Worm (Caenorhabditis elegans): ENCODE data around the gene C47E12.13.

The C47E12.13 gene

DNA sequence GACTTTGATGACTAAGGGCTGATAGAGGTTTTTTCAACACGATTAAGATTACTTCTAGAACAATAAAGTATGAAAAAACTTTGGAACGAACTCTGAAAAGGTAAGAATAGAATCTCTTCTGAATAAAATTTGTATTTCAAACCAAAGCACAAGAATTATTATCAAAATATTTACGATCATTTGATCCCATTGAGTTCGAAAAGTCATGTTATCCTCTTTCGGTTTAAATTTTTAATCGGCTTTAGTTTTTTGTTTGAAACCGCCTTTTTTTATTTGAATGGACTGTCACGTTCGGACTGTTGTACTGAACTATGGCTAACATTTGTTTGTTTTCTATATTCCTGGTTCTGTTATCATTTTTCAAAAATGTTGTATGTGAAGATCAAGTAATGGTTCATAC, 32.3 kb downstream of the C47E12.13 start, which contains the start of gene C47E12.9:
Gene C47E12.9, plus strand, starts transcription at position 301 of the 400 bp plus-strand sequence.
- TF ChIP-seq egl-5 (tag; optimal IDR thresholded peaks at IDR 0.05) (no peak), ztf-4 (tag; optimal IDR thresholded peaks at IDR 0.05) (no peak), fkh-10 (GFP tag; optimal IDR thresholded peaks at IDR 0.05) (no peak)

DNA sequence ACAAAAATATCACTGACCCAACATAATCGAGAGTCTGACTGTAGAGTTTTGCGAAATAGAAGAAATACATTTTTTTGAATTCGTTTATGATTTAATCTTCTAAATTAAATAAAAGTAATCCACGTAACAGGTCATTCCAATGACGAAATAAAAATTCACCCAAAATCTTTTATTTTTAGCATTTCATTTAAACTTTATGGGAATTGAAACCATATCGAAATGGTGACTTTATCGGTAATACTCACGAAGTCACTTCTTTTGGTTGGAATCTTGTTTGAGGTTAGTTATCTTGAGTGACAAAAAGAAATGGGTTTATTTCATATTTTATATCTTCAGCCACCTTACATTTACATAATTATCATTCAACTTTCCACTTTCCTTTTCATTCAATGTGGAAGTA, 34.1 kb downstream of the C47E12.13 start, which contains the start of the genes C47E12.12 and C47E12.10:
Gene C47E12.12, minus strand, starts transcription at position 101 of the 400 bp plus-strand sequence.
Gene C47E12.10, plus strand, starts transcription at position 172 of the 400 bp plus-strand sequence.
- no peak for TF ChIP-seq ZK546.5 (tag; optimal IDR thresholded peaks at IDR 0.05)
- TF ChIP-seq nhr-77 (tag; optimal IDR thresholded peaks at IDR 0.05): no peak
- no peak for TF ChIP-seq eor-1 (tag; optimal IDR thresholded peaks at IDR 0.05)
- no peak for TF ChIP-seq nhr-67 (tag; optimal IDR thresholded peaks at IDR 0.05)
- TF ChIP-seq ceh-82 (tag; optimal IDR thresholded peaks at IDR 0.05): no peak
- TF ChIP-seq nhr-12 (tag; optimal IDR thresholded peaks at IDR 0.05): no peak
- no peak for TF ChIP-seq pha-4 (tag; optimal IDR thresholded peaks at IDR 0.05)
- TF ChIP-seq unc-62 (GFP tag; optimal IDR thresholded peaks at IDR 0.05): no peak
- no peak for TF ChIP-seq ceh-9 (tag; optimal IDR thresholded peaks at IDR 0.05)
- no peak for TF ChIP-seq nhr-28 (tag; optimal IDR thresholded peaks at IDR 0.05)
- no peak for TF ChIP-seq sea-2 (GFP tag; optimal IDR thresholded peaks at IDR 0.05)
- no peak for TF ChIP-seq fkh-10 (GFP tag; optimal IDR thresholded peaks at IDR 0.05)
- TF ChIP-seq jun-1 (tag; optimal IDR thresholded peaks at IDR 0.05): no peak

DNA sequence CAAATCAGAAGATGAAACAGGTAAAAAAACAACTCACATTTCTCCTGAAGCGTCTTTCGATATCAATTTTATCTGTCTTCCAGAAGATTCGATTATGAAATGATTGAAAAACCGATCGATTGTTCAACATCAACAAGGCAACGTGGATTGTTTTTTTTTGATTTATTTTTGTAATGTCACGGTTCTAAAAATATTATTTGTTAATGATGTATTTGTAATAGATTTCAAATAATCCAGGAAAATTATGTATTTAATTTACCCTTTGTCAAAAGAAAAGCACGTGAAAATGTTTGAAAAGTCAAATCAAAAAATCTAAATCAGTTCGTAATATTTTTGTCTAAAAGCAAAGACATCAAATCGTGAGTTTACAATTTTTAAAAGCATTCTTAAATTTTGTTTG, 37.6 kb downstream of the C47E12.13 start, which contains the start of the genes kin-5 and C47E12.11:
Gene kin-5, minus strand, starts transcription at position 101 of the 400 bp plus-strand sequence.
Gene C47E12.11, plus strand, starts transcription at position 320 of the 400 bp plus-strand sequence.
- TF ChIP-seq mml-1 (tag; optimal IDR thresholded peaks at IDR 0.05) (no peak), nhr-23 (tag; optimal IDR thresholded peaks at IDR 0.05) (no peak), hmg-11 (tag; optimal IDR thresholded peaks at IDR 0.05) (no peak), ztf-4 (tag; optimal IDR thresholded peaks at IDR 0.05) (no peak), jun-1 (tag; optimal IDR thresholded peaks at IDR 0.05) (no peak), fos-1 (tag; optimal IDR thresholded peaks at IDR 0.05) (no peak), unc-62 (GFP tag; optimal IDR thresholded peaks at IDR 0.05) (no peak), R02D3.7 (tag; optimal IDR thresholded peaks at IDR 0.05) (no peak), ztf-11 (tag; optimal IDR thresholded peaks at IDR 0.05) (no peak), fkh-2 (tag; optimal IDR thresholded peaks at IDR 0.05) (no peak), elt-1 (tag; optimal IDR thresholded peaks at IDR 0.05) (no peak), pqm-1 (tag; optimal IDR thresholded peaks at IDR 0.05) (no peak), snpc-4 (tag; optimal IDR thresholded peaks at IDR 0.05) (no peak)

DNA sequence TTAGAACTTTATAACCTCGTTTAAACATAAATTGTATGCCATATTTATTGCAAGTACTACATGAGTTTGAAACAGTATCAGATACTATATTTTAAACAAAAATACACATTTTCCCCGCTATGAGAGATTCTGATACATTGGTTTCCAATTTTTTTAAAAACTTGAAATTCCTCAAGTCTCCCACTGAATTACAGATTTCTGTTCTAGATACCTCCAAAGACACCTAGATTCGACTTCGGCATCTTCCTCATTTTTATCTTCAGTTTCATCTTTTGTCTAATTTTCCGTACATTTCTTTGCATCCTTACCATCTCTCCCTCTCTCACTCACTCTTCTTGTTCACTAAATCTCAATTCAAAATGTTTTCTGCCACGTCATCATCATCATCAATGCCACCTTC, 42.7 kb downstream of the C47E12.13 start, which contains the start of gene T13H10.2:
Gene T13H10.2, plus strand, starts transcription at position 301 of the 400 bp plus-strand sequence.
- TF ChIP-seq unc-62 (GFP tag; optimal IDR thresholded peaks at IDR 0.05): no peak
- no peak for TF ChIP-seq nfya-1 (tag; optimal IDR thresholded peaks at IDR 0.05; ENCODE audit: insufficient read depth)
- no peak for TF ChIP-seq nhr-77 (tag; optimal IDR thresholded peaks at IDR 0.05)

Data from whole organism, L3 larva.